Fruit fly (Drosophila melanogaster) whole organism, embryonic: ENCODE measurements around the gene CG12420.
A peak's percentile ranks its signal among the peaks of the same experiment; 100 is the strongest.

Experiments
- Bteb2 ChIP-seq: fragments of 200-800 bp; sonication (Bioruptor generic); optimal IDR thresholded peaks from 2 replicates; lab custom pipeline; 2016; ENCODE audit warnings: missing biosample characterization, missing genetic modification characterization
- CG10209 ChIP-seq: fragments of 200-800 bp; sonication (Bioruptor generic); optimal IDR thresholded peaks from 3 replicates; lab custom pipeline; 2017; ENCODE audit warnings: missing biosample characterization, mild to moderate bottlenecking, missing genetic modification characterization, missing genetic modification reagents
- CG10431 ChIP-seq: fragments of 200-800 bp; sonication (Bioruptor generic); optimal IDR thresholded peaks from 3 replicates; lab custom pipeline; 2018; ENCODE audit warnings: missing biosample characterization, mild to moderate bottlenecking, missing genetic modification characterization
- CG11093 ChIP-seq: fragments of 200-800 bp; sonication (Bioruptor generic); IDR thresholded peaks from 3 replicates; pipeline ENCODE4 v1.3.6; 2022; ENCODE audit warnings: missing biosample characterization, missing genetic modification characterization
- CG13123 ChIP-seq: fragments of 200-800 bp; sonication (Bioruptor generic); optimal IDR thresholded peaks from 2 replicates; lab custom pipeline; 2016; ENCODE audit warnings: missing biosample characterization, missing genetic modification characterization
- CG13296 ChIP-seq: fragments of 200-800 bp; sonication (Bioruptor generic); optimal IDR thresholded peaks from 3 replicates; lab custom pipeline; 2018; ENCODE audit warnings: missing biosample characterization, mild to moderate bottlenecking, missing genetic modification characterization
- CG14014 ChIP-seq: fragments of 200-800 bp; sonication (Bioruptor generic); IDR thresholded peaks from 2 replicates; pipeline ENCODE4 v1.3.6; 2022; ENCODE audit warnings: missing biosample characterization, missing genetic modification characterization
- CG1602 ChIP-seq: fragments of 200-800 bp; sonication (Bioruptor generic); optimal IDR thresholded peaks from 3 replicates; lab custom pipeline; 2016; ENCODE audit warnings: missing biosample characterization, missing genetic modification characterization
- CG16813 ChIP-seq: fragments of 200-800 bp; sonication (Bioruptor generic); IDR thresholded peaks from 3 replicates; pipeline ENCODE4 v1.3.6; 2022; ENCODE audit warnings: missing biosample characterization, missing genetic modification characterization; ENCODE audit not compliant: partially characterized antibody
- CG16815 ChIP-seq: fragments of 200-800 bp; sonication (Bioruptor generic); optimal IDR thresholded peaks from 3 replicates; lab custom pipeline; 2017; ENCODE audit warnings: missing biosample characterization, mild to moderate bottlenecking, missing genetic modification characterization
- CG2678 ChIP-seq: fragments of 200-800 bp; sonication (Bioruptor generic); optimal IDR thresholded peaks from 3 replicates; lab custom pipeline; 2019; ENCODE audit warnings: missing biosample characterization, mild to moderate bottlenecking, missing genetic modification characterization, moderate library complexity
- CG3407 ChIP-seq: fragments of 200-800 bp; sonication (Bioruptor generic); optimal IDR thresholded peaks from 2 replicates; lab custom pipeline; 2018; ENCODE audit warnings: missing biosample characterization, mild to moderate bottlenecking, missing genetic modification characterization
- CG4820 ChIP-seq: fragments of 200-800 bp; sonication (Bioruptor generic); optimal IDR thresholded peaks from 3 replicates; lab custom pipeline; 2016; ENCODE audit warnings: missing biosample characterization, missing genetic modification characterization
- Dad ChIP-seq: fragments of 200-800 bp; sonication (Bioruptor generic); optimal IDR thresholded peaks from 3 replicates; lab custom pipeline; 2016; ENCODE audit warnings: missing biosample characterization, missing genetic modification characterization
- Doc2 ChIP-seq: fragments of 200-800 bp; sonication (Bioruptor generic); IDR thresholded peaks from 2 replicates; pipeline ENCODE4 v1.3.6; 2022; ENCODE audit warnings: missing biosample characterization, missing genetic modification characterization
- Doc3 ChIP-seq: fragments of 200-800 bp; sonication (Bioruptor generic); IDR thresholded peaks from 3 replicates; pipeline ENCODE4 v1.3.6; 2022; ENCODE audit warnings: missing biosample characterization, missing genetic modification characterization; ENCODE audit not compliant: partially characterized antibody
- E2f2 ChIP-seq: fragments of 200-800 bp; sonication (Bioruptor generic); IDR thresholded peaks from 2 replicates; pipeline ENCODE4 v1.3.6; 2022; ENCODE audit warnings: missing biosample characterization, missing genetic modification characterization
- GATAe ChIP-seq: fragments of 200-800 bp; sonication (Bioruptor generic); conservative IDR thresholded peaks from 2 replicates; pipeline ENCODE4 v1.3.6; 2022; ENCODE audit warnings: missing biosample characterization, missing genetic modification characterization
- HLH54F ChIP-seq: fragments of 200-800 bp; sonication (Bioruptor generic); optimal IDR thresholded peaks from 3 replicates; lab custom pipeline; 2016; ENCODE audit warnings: missing biosample characterization, missing genetic modification characterization
- Hmr ChIP-seq: fragments of 200-800 bp; sonication (Bioruptor generic); optimal IDR thresholded peaks from 3 replicates; lab custom pipeline; 2017; ENCODE audit warnings: mild to moderate bottlenecking, missing biosample characterization, missing genetic modification reagents, missing genetic modification characterization
- Lim3 ChIP-seq: fragments of 200-800 bp; sonication (Bioruptor generic); IDR thresholded peaks from 2 replicates; pipeline ENCODE4 v1.3.6; 2022; ENCODE audit warnings: missing biosample characterization, missing genetic modification characterization
- Med ChIP-seq: fragments of 200-800 bp; sonication (Bioruptor generic); peaks from one replicate; lab custom pipeline; 2016; ENCODE audit warnings: missing biosample characterization, missing genetic modification characterization, mild to moderate bottlenecking, inconsistent platforms, moderate library complexity
- Rfx ChIP-seq: fragments of 200-800 bp; sonication (Bioruptor generic); IDR thresholded peaks from 2 replicates; pipeline ENCODE4 v1.3.6; 2022; ENCODE audit warnings: missing biosample characterization, missing genetic modification characterization
- Side ChIP-seq: fragments of 200-800 bp; sonication (Bioruptor generic); optimal IDR thresholded peaks from 2 replicates; lab custom pipeline; 2016; ENCODE audit warnings: missing biosample characterization, missing genetic modification characterization
- TFAM ChIP-seq: fragments of 200-800 bp; sonication (Bioruptor generic); optimal IDR thresholded peaks from 2 replicates; lab custom pipeline; 2017; ENCODE audit warnings: missing biosample characterization, missing genetic modification characterization, inconsistent platforms
- Trl ChIP-seq, 3 experiments: fragments of >200 bp in 2 of 3; fragments of 200-800 bp in 1 of 3; sonication (Bioruptor generic) in 1 of 3; optimal IDR thresholded peaks; 2 replicates in 1 of 3; 3 replicates in 2 of 3; lab custom pipeline; 2016 to 2017; ENCODE audit warnings: missing biosample characterization in 1 of 3, missing genetic modification characterization in 1 of 3
- bbx ChIP-seq: fragments of 200-800 bp; sonication (Bioruptor generic); IDR thresholded peaks from 2 replicates; pipeline ENCODE4 v1.3.6; 2022; ENCODE audit warnings: missing biosample characterization, missing genetic modification characterization; ENCODE audit not compliant: partially characterized antibody
- bowl ChIP-seq: fragments of 200-800 bp; sonication (Bioruptor generic); IDR thresholded peaks from 2 replicates; pipeline ENCODE4 v1.3.6; 2022; ENCODE audit warnings: missing biosample characterization, missing genetic modification characterization
- danr ChIP-seq: fragments of 200-800 bp; sonication (Bioruptor generic); IDR thresholded peaks from 2 replicates; pipeline ENCODE4 v1.3.6; 2022; ENCODE audit warnings: missing biosample characterization, missing genetic modification characterization
- dm ChIP-seq: fragments of 200-800 bp; sonication (Bioruptor generic); optimal IDR thresholded peaks from 3 replicates; lab custom pipeline; 2016; ENCODE audit warnings: missing biosample characterization, missing genetic modification characterization
- dmrt11E ChIP-seq: fragments of 200-800 bp; sonication (Bioruptor generic); optimal IDR thresholded peaks from 3 replicates; lab custom pipeline; 2018; ENCODE audit warnings: missing biosample characterization, mild to moderate bottlenecking, missing genetic modification characterization, moderate library complexity
- ems ChIP-seq: fragments of 200-800 bp; sonication (Bioruptor generic); optimal IDR thresholded peaks from 3 replicates; lab custom pipeline; 2016; ENCODE audit warnings: missing biosample characterization, missing genetic modification characterization
- en ChIP-seq: fragments of 200-800 bp; sonication (Bioruptor generic); optimal IDR thresholded peaks from 2 replicates; lab custom pipeline; 2016; ENCODE audit warnings: missing biosample characterization, missing genetic modification characterization
- fru ChIP-seq: fragments of >200 bp; optimal IDR thresholded peaks from 2 replicates; lab custom pipeline; 2017
- fu2 ChIP-seq: fragments of 200-800 bp; sonication (Bioruptor generic); optimal IDR thresholded peaks from 2 replicates; lab custom pipeline; 2016; ENCODE audit warnings: missing biosample characterization, missing genetic modification characterization
- gem ChIP-seq: fragments of 200-800 bp; sonication (Bioruptor generic); optimal IDR thresholded peaks from 2 replicates; lab custom pipeline; 2019; ENCODE audit warnings: missing biosample characterization, mild to moderate bottlenecking, missing genetic modification characterization, moderate library complexity
- gfzf ChIP-seq: fragments of 200-800 bp; sonication (Bioruptor generic); optimal IDR thresholded peaks from 2 replicates; lab custom pipeline; 2016; ENCODE audit warnings: missing biosample characterization, mild to moderate bottlenecking, missing genetic modification characterization, moderate library complexity
- grn ChIP-seq: fragments of 200-800 bp; sonication (Bioruptor generic); optimal IDR thresholded peaks from 3 replicates; lab custom pipeline; 2017; ENCODE audit warnings: missing biosample characterization, missing genetic modification characterization
- gt ChIP-seq: fragments of 200-800 bp; sonication (Bioruptor generic); IDR thresholded peaks from 2 replicates; pipeline ENCODE4 v1.3.6; 2022; ENCODE audit warnings: missing biosample characterization, missing genetic modification characterization
- her ChIP-seq: fragments of 200-800 bp; sonication (Bioruptor generic); optimal IDR thresholded peaks from 2 replicates; lab custom pipeline; 2016; ENCODE audit warnings: missing biosample characterization, missing genetic modification characterization
- hkb ChIP-seq, 2 experiments: fragments of 200-800 bp in 1 of 2; fragments of >200 bp in 1 of 2; sonication (Bioruptor generic) in 1 of 2; IDR thresholded peaks in 1 of 2; optimal IDR thresholded peaks in 1 of 2; 2 replicates each; pipeline versions ENCODE4 v1.3.6 to Lab custom; 2017 to 2022; ENCODE audit warnings: missing biosample characterization in 1 of 2, missing genetic modification characterization in 1 of 2
- lab ChIP-seq: fragments of 200-800 bp; sonication (Bioruptor generic); optimal IDR thresholded peaks from 3 replicates; lab custom pipeline; 2017; ENCODE audit warnings: missing biosample characterization, missing genetic modification characterization, mild to moderate bottlenecking, moderate library complexity, missing genetic modification reagents
- pan ChIP-seq, 4 experiments: fragments of >200 bp in 3 of 4; fragments of 200-800 bp in 1 of 4; sonication (Bioruptor generic) in 1 of 4; optimal IDR thresholded peaks in 3 of 4; IDR thresholded peaks in 1 of 4; 2 replicates each; pipeline versions ENCODE4 v1.3.6 to Lab custom; 2017 to 2022; ENCODE audit warnings: missing biosample characterization in 2 of 4, missing genetic modification characterization in 2 of 4, mixed read lengths in 1 of 4
- pros ChIP-seq: fragments of 200-800 bp; sonication (Bioruptor generic); optimal IDR thresholded peaks from 3 replicates; lab custom pipeline; 2019; ENCODE audit warnings: missing biosample characterization, mild to moderate bottlenecking, missing genetic modification characterization, moderate library complexity
- psq ChIP-seq: fragments of 200-800 bp; sonication (Bioruptor generic); optimal IDR thresholded peaks from 2 replicates; lab custom pipeline; 2017; ENCODE audit warnings: missing biosample characterization, missing genetic modification characterization
- pzg ChIP-seq: fragments of 200-800 bp; sonication (Bioruptor generic); optimal IDR thresholded peaks from 3 replicates; lab custom pipeline; 2018; ENCODE audit warnings: missing biosample characterization, mild to moderate bottlenecking, missing genetic modification characterization, moderate library complexity
- shn ChIP-seq: fragments of 200-800 bp; sonication (Bioruptor generic); optimal IDR thresholded peaks from 3 replicates; lab custom pipeline; 2016; ENCODE audit warnings: missing biosample characterization, missing genetic modification characterization
- sisA ChIP-seq: fragments of 200-800 bp; sonication (Bioruptor generic); IDR thresholded peaks from 2 replicates; pipeline ENCODE4 v1.3.6; 2022; ENCODE audit warnings: missing biosample characterization, missing genetic modification characterization
- slou ChIP-seq: fragments of 200-800 bp; sonication (Bioruptor generic); optimal IDR thresholded peaks from 3 replicates; lab custom pipeline; 2016; ENCODE audit warnings: missing biosample characterization, missing genetic modification characterization
- stwl ChIP-seq: fragments of 200-800 bp; sonication (Bioruptor generic); optimal IDR thresholded peaks from 3 replicates; lab custom pipeline; 2018; ENCODE audit warnings: missing biosample characterization, mild to moderate bottlenecking, missing genetic modification characterization, moderate library complexity
- vnd ChIP-seq: fragments of 200-800 bp; sonication (Bioruptor generic); IDR thresholded peaks from 3 replicates; pipeline ENCODE4 v1.3.6; 2022; ENCODE audit warnings: missing biosample characterization, missing genetic modification characterization; ENCODE audit not compliant: partially characterized antibody

CG12420 gene

dm6 chr3R:10203554-10203953 is 18.9 kb upstream of the CG12420 start (continued):
- TF ChIP-seq Med (GFP tag; lab: Kevin White, UChicago) (peak; percentile 90), CG16815 (GFP tag; lab: Kevin White, UChicago) (no peak), CG13123 (GFP tag; lab: Kevin White, UChicago) (no peak), CG14014 (no peak), Doc3 (no peak), E2f2 (no peak), Lim3 (no peak), pzg (GFP tag; lab: Kevin White, UChicago) (no peak), vnd (no peak), gfzf (GFP tag; lab: Kevin White, UChicago) (no peak), Side (GFP tag; lab: Kevin White, UChicago) (peak; percentile 45), CG11093 (GFP tag; lab: Robert Waterston, UW) (no peak), psq (GFP tag; lab: Kevin White, UChicago) (no peak), stwl (tag; lab: Kevin White, UChicago) (peak; percentile 73), sisA (GFP tag; lab: Robert Waterston, UW) (no peak), bowl (GFP tag; lab: Robert Waterston, UW) (no peak), HLH54F (GFP tag; lab: Kevin White, UChicago) (no peak), CG4820 (GFP tag; lab: Kevin White, UChicago) (peak; percentile 37), Dad (GFP tag; lab: Kevin White, UChicago) (no peak), slou (no peak), CG1602 (GFP tag; lab: Kevin White, UChicago) (no peak), Hmr (peak; percentile 15), CG3407 (GFP tag; lab: Kevin White, UChicago) (no peak), Doc2 (no peak), fu2 (GFP tag; lab: Kevin White, UChicago) (no peak), hkb (optimal IDR thresholded peaks at IDR 0.05; lab: Kevin White, UChicago) (no peak), hkb (GFP tag; IDR thresholded peaks at IDR 0.05; lab: Robert Waterston, UW) (no peak), her (GFP tag; lab: Kevin White, UChicago) (no peak), gt (GFP tag; lab: Robert Waterston, UW) (no peak), lab (peak; percentile 11), fru (lab: Kevin White, UChicago) (no peak), danr (GFP tag; lab: Robert Waterston, UW) (no peak), CG10209 (GFP tag; lab: Kevin White, UChicago) (no peak), dm (GFP tag; lab: Kevin White, UChicago) (no peak), pros (GFP tag; lab: Kevin White, UChicago) (no peak), pan (optimal IDR thresholded peaks at IDR 0.05; lab: Kevin White, UChicago) (no peak), pan (GFP tag; optimal IDR thresholded peaks at IDR 0.05 in 1 of 2, IDR thresholded peaks at IDR 0.05 in 1 of 2) (peak in 1 of 2 experiments; percentile 32), CG2678 (no peak), Trl (optimal IDR thresholded peaks at IDR 0.05; lab: Kevin White, UChicago) (no peak), Trl (GFP tag; optimal IDR thresholded peaks at IDR 0.05; lab: Kevin White, UChicago) (no peak), Rfx (peak; percentile 56), ems (GFP tag; lab: Kevin White, UChicago) (no peak), dmrt11E (tag; lab: Kevin White, UChicago) (peak; percentile 24), TFAM (GFP tag; lab: Kevin White, UChicago) (no peak), shn (no peak), en (GFP tag; lab: Kevin White, UChicago) (no peak), CG13296 (no peak), CG16813 (GFP tag; lab: Robert Waterston, UW) (no peak), CG10431 (GFP tag; lab: Kevin White, UChicago) (peak; percentile 19), grn (no peak), Bteb2 (no peak), bbx (no peak), gem (peak; percentile 27), GATAe (GFP tag; lab: Robert Waterston, UW) (no peak)
